Fruit fly (Drosophila melanogaster) whole organism, embryonic: Measurements from ENCODE around the gene CG13675.

Experiments
- B-H2 ChIP-seq: fragments of 200-800 bp; sonication (Bioruptor generic); optimal IDR thresholded peaks from 2 replicates; lab custom pipeline; 2018; ENCODE audit warnings: missing biosample characterization, mild to moderate bottlenecking, missing genetic modification characterization
- CG1647 ChIP-seq: fragments of 200-800 bp; sonication (Bioruptor generic); optimal IDR thresholded peaks from 3 replicates; lab custom pipeline; 2016; ENCODE audit warnings: missing biosample characterization, missing genetic modification characterization
- CG17568 ChIP-seq: fragments of 200-800 bp; sonication (Bioruptor generic); optimal IDR thresholded peaks from 2 replicates; lab custom pipeline; 2018; ENCODE audit warnings: missing biosample characterization, mild to moderate bottlenecking, missing genetic modification characterization, moderate library complexity
- CG2678 ChIP-seq: fragments of 200-800 bp; sonication (Bioruptor generic); optimal IDR thresholded peaks from 3 replicates; lab custom pipeline; 2019; ENCODE audit warnings: missing biosample characterization, mild to moderate bottlenecking, missing genetic modification characterization, moderate library complexity
- CG31441 ChIP-seq: fragments of 200-800 bp; sonication (Bioruptor generic); IDR thresholded peaks from 2 replicates; pipeline ENCODE4 v1.3.6; 2022; ENCODE audit warnings: missing biosample characterization, missing genetic modification characterization
- CG4328 ChIP-seq: fragments of 200-800 bp; sonication (Bioruptor generic); optimal IDR thresholded peaks from 3 replicates; lab custom pipeline; 2017; ENCODE audit warnings: missing biosample characterization, missing genetic modification reagents, missing genetic modification characterization
- CG4617 ChIP-seq: fragments of 200-800 bp; sonication (Bioruptor generic); optimal IDR thresholded peaks from 3 replicates; lab custom pipeline; 2016; ENCODE audit warnings: missing biosample characterization, missing genetic modification characterization, borderline replicate concordance
- CG4730 ChIP-seq: fragments of 200-800 bp; sonication (Bioruptor generic); IDR thresholded peaks from 2 replicates; pipeline ENCODE4 v1.3.6; 2022; ENCODE audit warnings: missing biosample characterization, missing genetic modification characterization
- CG5180 ChIP-seq: fragments of 200-800 bp; sonication (Bioruptor generic); optimal IDR thresholded peaks from 3 replicates; lab custom pipeline; 2017; ENCODE audit warnings: missing biosample characterization, missing genetic modification characterization, mild to moderate bottlenecking, moderate library complexity, missing genetic modification reagents
- CG6254 ChIP-seq: fragments of 200-800 bp; sonication (Bioruptor generic); optimal IDR thresholded peaks from 3 replicates; lab custom pipeline; 2017; ENCODE audit warnings: mild to moderate bottlenecking, missing biosample characterization, missing genetic modification reagents, missing genetic modification characterization
- CG6272 ChIP-seq: fragments of 200-800 bp; sonication (Bioruptor generic); IDR thresholded peaks from 2 replicates; pipeline ENCODE4 v1.3.6; 2022; ENCODE audit warnings: missing biosample characterization, missing genetic modification characterization
- CG7372 ChIP-seq: fragments of 200-800 bp; sonication (Bioruptor generic); IDR thresholded peaks from 2 replicates; pipeline ENCODE4 v1.3.6; 2022; ENCODE audit warnings: missing biosample characterization, missing genetic modification characterization
- CG7963 ChIP-seq: fragments of 200-800 bp; sonication (Bioruptor generic); IDR thresholded peaks from 3 replicates; pipeline ENCODE4 v1.3.6; 2022; ENCODE audit warnings: missing biosample characterization, missing genetic modification characterization; ENCODE audit not compliant: partially characterized antibody
- CG9817 ChIP-seq: fragments of 200-800 bp; sonication (Bioruptor generic); optimal IDR thresholded peaks from 2 replicates; lab custom pipeline; 2018; ENCODE audit warnings: missing biosample characterization, mild to moderate bottlenecking, missing genetic modification characterization, moderate library complexity
- D19B ChIP-seq: fragments of 200-800 bp; sonication (Bioruptor generic); optimal IDR thresholded peaks from 2 replicates; lab custom pipeline; 2017; ENCODE audit warnings: missing biosample characterization, mild to moderate bottlenecking, missing genetic modification characterization
- Dbx ChIP-seq: fragments of 200-800 bp; sonication (Bioruptor generic); IDR thresholded peaks from 3 replicates; pipeline ENCODE4 v1.3.6; 2022; ENCODE audit warnings: missing biosample characterization, missing genetic modification characterization
- Dll ChIP-seq: fragments of 200-800 bp; sonication (Bioruptor generic); IDR thresholded peaks from 4 replicates; pipeline ENCODE4 v1.3.6; 2022; ENCODE audit warnings: missing biosample characterization, missing genetic modification characterization; ENCODE audit not compliant: partially characterized antibody
- ERR ChIP-seq: fragments of 200-800 bp; sonication (Bioruptor generic); optimal IDR thresholded peaks from 2 replicates; lab custom pipeline; 2016; ENCODE audit warnings: missing biosample characterization, missing genetic modification characterization
- Elba2 ChIP-seq: fragments of 200-800 bp; sonication (Bioruptor generic); optimal IDR thresholded peaks from 3 replicates; lab custom pipeline; 2016; ENCODE audit warnings: missing biosample characterization, missing genetic modification characterization
- Fer1 ChIP-seq: fragments of 200-800 bp; sonication (Bioruptor generic); optimal IDR thresholded peaks from 2 replicates; lab custom pipeline; 2017; ENCODE audit warnings: missing biosample characterization, mild to moderate bottlenecking, missing genetic modification characterization
- H2.0 ChIP-seq: fragments of 200-800 bp; sonication (Bioruptor generic); IDR thresholded peaks from 2 replicates; pipeline ENCODE4 v1.3.6; 2022; ENCODE audit warnings: missing biosample characterization, missing genetic modification characterization
- HLHmδ ChIP-seq: fragments of 200-800 bp; sonication (Bioruptor generic); optimal IDR thresholded peaks from 2 replicates; lab custom pipeline; 2018; ENCODE audit warnings: missing biosample characterization, mild to moderate bottlenecking, missing genetic modification characterization, moderate library complexity
- Lpt ChIP-seq: fragments of >200 bp; optimal IDR thresholded peaks from 2 replicates; lab custom pipeline; 2018; ENCODE audit warnings: missing biosample characterization, missing genetic modification characterization
- MTF-1 ChIP-seq: fragments of 200-800 bp; sonication (Bioruptor generic); optimal IDR thresholded peaks from 2 replicates; lab custom pipeline; 2018; ENCODE audit warnings: missing biosample characterization, mild to moderate bottlenecking, missing genetic modification characterization, borderline replicate concordance
- Mad ChIP-seq: fragments of 200-800 bp; sonication (Bioruptor generic); optimal IDR thresholded peaks from 2 replicates; lab custom pipeline; 2016; ENCODE audit warnings: missing biosample characterization, missing genetic modification characterization
- Mes4 ChIP-seq: fragments of 200-800 bp; sonication (Bioruptor generic); optimal IDR thresholded peaks from 2 replicates; lab custom pipeline; 2016; ENCODE audit warnings: missing biosample characterization, missing genetic modification characterization
- Oli ChIP-seq: fragments of 200-800 bp; sonication (Bioruptor generic); optimal IDR thresholded peaks from 2 replicates; lab custom pipeline; 2018; ENCODE audit warnings: missing biosample characterization, mild to moderate bottlenecking, missing genetic modification characterization, moderate library complexity
- Spps ChIP-seq: fragments of 200-800 bp; sonication (Bioruptor generic); optimal IDR thresholded peaks from 2 replicates; lab custom pipeline; 2018; ENCODE audit warnings: missing biosample characterization, mild to moderate bottlenecking, missing genetic modification characterization
- ac ChIP-seq: fragments of 200-800 bp; sonication (Bioruptor generic); optimal IDR thresholded peaks from 3 replicates; lab custom pipeline; 2017; ENCODE audit warnings: missing biosample characterization, mild to moderate bottlenecking, missing genetic modification characterization
- ap ChIP-seq: fragments of 200-800 bp; sonication (Bioruptor generic); IDR thresholded peaks from 2 replicates; pipeline ENCODE4 v1.3.6; 2022; ENCODE audit warnings: missing biosample characterization, missing genetic modification characterization
- ash1 ChIP-seq: fragments of 200-800 bp; sonication (Bioruptor generic); optimal IDR thresholded peaks from 2 replicates; lab custom pipeline; 2018; ENCODE audit warnings: missing biosample characterization, mild to moderate bottlenecking, missing genetic modification characterization
- br ChIP-seq: fragments of >200 bp; optimal IDR thresholded peaks from 2 replicates; lab custom pipeline; 2017
- cad ChIP-seq: fragments of >200 bp; optimal IDR thresholded peaks from 2 replicates; lab custom pipeline; 2017; ENCODE audit warnings: missing biosample characterization, missing genetic modification characterization
- caup ChIP-seq: fragments of 200-800 bp; sonication (Bioruptor generic); optimal IDR thresholded peaks from 3 replicates; lab custom pipeline; 2017; ENCODE audit warnings: missing biosample characterization, mild to moderate bottlenecking, missing genetic modification characterization, moderate library complexity; ENCODE audit not compliant: severe bottlenecking
- chinmo ChIP-seq: fragments of 200-800 bp; sonication (Bioruptor generic); IDR thresholded peaks from 4 replicates; pipeline ENCODE4 v1.3.6; 2022; ENCODE audit warnings: missing biosample characterization, missing genetic modification characterization; ENCODE audit not compliant: partially characterized antibody
- eve ChIP-seq, 2 experiments: fragments of >200 bp; optimal IDR thresholded peaks; 2 replicates each; lab custom pipeline; 2017; ENCODE audit warnings: missing biosample characterization in 2 of 2, missing genetic modification characterization in 2 of 2
- fru ChIP-seq: fragments of >200 bp; optimal IDR thresholded peaks from 2 replicates; lab custom pipeline; 2017
- gem ChIP-seq: fragments of 200-800 bp; sonication (Bioruptor generic); optimal IDR thresholded peaks from 2 replicates; lab custom pipeline; 2019; ENCODE audit warnings: missing biosample characterization, mild to moderate bottlenecking, missing genetic modification characterization, moderate library complexity
- gsb ChIP-seq: fragments of 200-800 bp; sonication (Bioruptor generic); IDR thresholded peaks from 2 replicates; pipeline ENCODE4 v1.3.6; 2022; ENCODE audit warnings: missing biosample characterization, missing genetic modification characterization
- hbn ChIP-seq: fragments of 200-800 bp; sonication (Bioruptor generic); IDR thresholded peaks from 2 replicates; pipeline ENCODE4 v1.3.6; 2022; ENCODE audit warnings: missing biosample characterization, missing genetic modification characterization; ENCODE audit not compliant: partially characterized antibody
- her ChIP-seq: fragments of 200-800 bp; sonication (Bioruptor generic); optimal IDR thresholded peaks from 2 replicates; lab custom pipeline; 2016; ENCODE audit warnings: missing biosample characterization, missing genetic modification characterization
- lov ChIP-seq, 2 experiments: fragments of 200-800 bp in 1 of 2; fragments of >200 bp in 1 of 2; sonication (Bioruptor generic) in 1 of 2; IDR thresholded peaks in 1 of 2; optimal IDR thresholded peaks in 1 of 2; 2 replicates in 1 of 2; 3 replicates in 1 of 2; pipeline versions ENCODE4 v1.3.6 to Lab custom; 2017 to 2022; ENCODE audit warnings: missing biosample characterization in 1 of 2, missing genetic modification characterization in 1 of 2
- mld ChIP-seq: fragments of 200-800 bp; sonication (Bioruptor generic); IDR thresholded peaks from 3 replicates; pipeline ENCODE4 v1.3.6; 2022; ENCODE audit warnings: missing biosample characterization, missing genetic modification characterization; ENCODE audit not compliant: partially characterized antibody
- scrt ChIP-seq: fragments of 200-800 bp; sonication (Bioruptor generic); optimal IDR thresholded peaks from 2 replicates; lab custom pipeline; 2018; ENCODE audit warnings: missing biosample characterization, mild to moderate bottlenecking, missing genetic modification characterization, moderate library complexity
- shn ChIP-seq: fragments of 200-800 bp; sonication (Bioruptor generic); optimal IDR thresholded peaks from 3 replicates; lab custom pipeline; 2016; ENCODE audit warnings: missing biosample characterization, missing genetic modification characterization
- unpg ChIP-seq: fragments of 200-800 bp; sonication (Bioruptor generic); optimal IDR thresholded peaks from 3 replicates; lab custom pipeline; 2018; ENCODE audit warnings: missing biosample characterization, mild to moderate bottlenecking, missing genetic modification characterization, moderate library complexity
- usp ChIP-seq: fragments of >200 bp; optimal IDR thresholded peaks from 2 replicates; lab custom pipeline; 2017; ENCODE audit warnings: missing biosample characterization, missing genetic modification characterization
- vnd ChIP-seq: fragments of 200-800 bp; sonication (Bioruptor generic); IDR thresholded peaks from 3 replicates; pipeline ENCODE4 v1.3.6; 2022; ENCODE audit warnings: missing biosample characterization, missing genetic modification characterization; ENCODE audit not compliant: partially characterized antibody
- yki ChIP-seq: fragments of >200 bp; optimal IDR thresholded peaks from 3 replicates; lab custom pipeline; 2018
- zen2 ChIP-seq: fragments of 200-800 bp; sonication (Bioruptor generic); IDR thresholded peaks from 3 replicates; pipeline ENCODE4 v1.3.6; 2022; ENCODE audit warnings: missing biosample characterization, missing genetic modification characterization; ENCODE audit not compliant: partially characterized antibody

Gene CG13675

dm6 chr3L:8197779-8198279, 32.5 kb upstream of the CG13675 start, which contains the start of the genes UbcE2M and Dhps (continued):
- TF ChIP-seq Elba2 (GFP tag; lab: Kevin White, UChicago) (no peak), CG6272 (GFP tag; lab: Robert Waterston, UW) (peak; percentile 81), cad (GFP tag; lab: Kevin White, UChicago) (no peak), usp (GFP tag; lab: Kevin White, UChicago) (no peak), ERR (GFP tag; lab: Kevin White, UChicago) (no peak), ash1 (GFP tag; lab: Kevin White, UChicago) (no peak), CG6254 (GFP tag; lab: Kevin White, UChicago) (peak; percentile 20), br (lab: Kevin White, UChicago) (no peak), mld (GFP tag; lab: Robert Waterston, UW) (peak; percentile 72; the same call in 2 of the 3 replicates), MTF-1 (GFP tag; lab: Kevin White, UChicago) (no peak), Dll (GFP tag; lab: Robert Waterston, UW) (peak; percentile 75), B-H2 (GFP tag; lab: Kevin White, UChicago) (peak; percentile 71), CG17568 (GFP tag; lab: Kevin White, UChicago) (no peak), CG7963 (peak; percentile 63; the same call in 2 of the 3 replicates), Mad (GFP tag; lab: Kevin White, UChicago) (no peak), CG7372 (GFP tag; lab: Robert Waterston, UW) (0 out of 2 replicates have a peak, but pooled peaks have one; percentile 32), scrt (GFP tag; lab: Kevin White, UChicago) (peak; percentile 79), CG9817 (tag; lab: Kevin White, UChicago) (peak; percentile 89), eve (GFP tag; optimal IDR thresholded peaks at IDR 0.05; lab: Kevin White, UChicago) (no peak), H2.0 (GFP tag; lab: Robert Waterston, UW) (peak; percentile 54), Oli (tag; lab: Kevin White, UChicago) (peak; percentile 65), HLHmδ (no peak), CG4617 (GFP tag; lab: Kevin White, UChicago) (peak; percentile 65), Spps (peak; percentile 50), CG31441 (GFP tag; lab: Robert Waterston, UW) (no peak), D19B (GFP tag; lab: Kevin White, UChicago) (peak; percentile 59), vnd (GFP tag; lab: Robert Waterston, UW) (peak; percentile 67), CG2678 (tag; lab: Kevin White, UChicago) (no peak), fru (lab: Kevin White, UChicago) (no peak), unpg (GFP tag; lab: Kevin White, UChicago) (peak; percentile 66), CG4328 (GFP tag; lab: Kevin White, UChicago) (peak; percentile 78), Mes4 (GFP tag; lab: Kevin White, UChicago) (no peak), lov (optimal IDR thresholded peaks at IDR 0.05; lab: Kevin White, UChicago) (no peak), lov (GFP tag; IDR thresholded peaks at IDR 0.05; lab: Robert Waterston, UW) (no peak), Fer1 (GFP tag; lab: Kevin White, UChicago) (peak; percentile 78), caup (GFP tag; lab: Kevin White, UChicago) (peak; percentile 36), CG4730 (GFP tag; lab: Robert Waterston, UW) (peak; percentile 27; the same call in 1 of the 2 replicates), ac (no peak), gsb (GFP tag; lab: Robert Waterston, UW) (no peak), ap (no peak), her (no peak), CG5180 (GFP tag; lab: Kevin White, UChicago) (no peak), CG1647 (GFP tag; lab: Kevin White, UChicago) (peak; percentile 9), gem (tag; lab: Kevin White, UChicago) (no peak), zen2 (GFP tag; lab: Robert Waterston, UW) (peak; percentile 54; the same call in 1 of the 3 replicates), shn (GFP tag; lab: Kevin White, UChicago) (peak; percentile 24), hbn (GFP tag; lab: Robert Waterston, UW) (peak; percentile 64), Lpt (GFP tag; lab: Kevin White, UChicago) (no peak), chinmo (GFP tag; lab: Robert Waterston, UW) (0 out of 4 replicates have a peak, but pooled peaks have one; percentile 62), yki (lab: Kevin White, UChicago) (no peak), Dbx (GFP tag; lab: Robert Waterston, UW) (peak; percentile 85)
